Worm (Caenorhabditis elegans): ENCODE data around the gene best-5.

DNA sequence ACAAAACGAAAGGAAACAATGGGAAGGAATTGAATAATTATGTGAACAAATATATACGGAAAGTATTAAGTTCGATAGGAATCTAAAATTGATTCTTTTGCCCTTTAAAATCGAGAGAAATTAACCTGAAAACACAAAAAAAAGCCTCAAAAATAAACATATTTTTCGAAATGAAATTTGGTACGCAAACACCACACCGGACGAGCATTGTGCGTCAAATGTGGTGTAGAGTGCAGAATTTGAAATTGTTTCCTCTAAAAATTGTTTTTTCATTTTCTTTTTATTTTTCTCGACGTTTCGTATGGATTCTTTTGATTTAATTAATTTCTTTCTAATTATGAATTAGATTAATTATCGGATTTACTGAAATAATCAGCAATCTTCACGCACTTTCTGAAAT lies 5.3 kb upstream of the best-5 start:
- TF ChIP-seq him-1 (tag; optimal IDR thresholded peaks at IDR 0.05) (no peak), W03F9.2 (tag; optimal IDR thresholded peaks at IDR 0.05) (no peak), dao-5 (tag; optimal IDR thresholded peaks at IDR 0.05) (no peak)
